Fruit fly (Drosophila melanogaster): ENCODE results near the gene RhoGEF3.
A peak's percentile ranks its signal among the peaks of the same experiment; 100 is the strongest.

Gene RhoGEF3

DNA sequence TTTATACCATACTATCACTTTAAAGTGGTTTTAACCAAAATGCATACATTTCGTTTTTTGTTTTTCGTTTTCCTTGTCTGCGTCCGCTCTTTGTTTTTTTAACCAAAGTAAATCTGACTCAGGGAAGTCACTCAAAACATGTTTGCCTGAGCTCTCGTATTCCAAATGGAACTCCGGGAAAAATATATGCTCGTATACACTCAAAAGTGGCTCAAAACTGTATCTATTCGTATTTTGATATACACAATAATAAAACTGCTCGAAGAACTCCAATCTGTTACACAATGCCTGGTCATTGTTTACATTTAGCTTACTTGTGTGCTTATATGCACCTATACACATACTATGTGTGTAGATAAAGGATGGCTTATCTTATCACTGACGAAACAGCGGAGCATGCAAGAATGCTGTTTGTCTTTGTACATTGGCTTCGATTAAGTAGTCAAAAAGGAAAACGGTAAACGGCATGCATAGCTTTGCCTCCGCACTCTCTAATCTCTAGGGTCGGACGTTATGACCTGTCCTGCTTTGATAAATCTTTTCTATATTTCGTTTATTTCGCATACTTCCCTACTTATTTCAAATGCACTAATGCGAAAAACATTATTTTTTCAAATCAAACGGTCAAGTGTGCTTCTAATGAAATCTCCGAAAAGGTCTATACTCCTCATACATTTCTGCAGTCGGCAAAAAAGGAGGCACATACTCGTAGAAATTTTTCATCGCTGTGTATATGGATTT is 6.3 kb upstream of the RhoGEF3 start, which contains the start of gene miple2 (continued):
- TF ChIP-seq ken (GFP tag; IDR thresholded peaks at IDR 0.05) (0 out of 3 replicates have a peak, but pooled peaks have one; percentile 25), Sry-β (GFP tag; optimal IDR thresholded peaks at IDR 0.05) (peak; percentile 44), CG3726 (GFP tag; IDR thresholded peaks at IDR 0.05) (no peak), CG17186 (GFP tag; optimal IDR thresholded peaks at IDR 0.05) (no peak), CG13424 (tag; optimal IDR thresholded peaks at IDR 0.05) (peak; percentile 53), CG13296 (GFP tag; optimal IDR thresholded peaks at IDR 0.05) (peak; percentile 32), ind (GFP tag; optimal IDR thresholded peaks at IDR 0.05) (peak; percentile 23), mirr (GFP tag; optimal IDR thresholded peaks at IDR 0.05) (peak; percentile 83), CG5245 (GFP tag; optimal IDR thresholded peaks at IDR 0.05) (no peak), Blimp-1 (GFP tag; optimal IDR thresholded peaks at IDR 0.05) (no peak), fd96Cb (tag; optimal IDR thresholded peaks at IDR 0.05) (peak; percentile 20), Abd-B (GFP tag; optimal IDR thresholded peaks at IDR 0.05) (no peak), CG15479 (GFP tag; optimal IDR thresholded peaks at IDR 0.05) (peak; percentile 93), CG7556 (GFP tag; optimal IDR thresholded peaks at IDR 0.05) (peak; percentile 79), CG10565 (GFP tag; optimal IDR thresholded peaks at IDR 0.05) (no peak), CG9437 (GFP tag; optimal IDR thresholded peaks at IDR 0.05) (peak; percentile 38), CG2120 (GFP tag; optimal IDR thresholded peaks at IDR 0.05) (peak; percentile 60), disco-r (GFP tag; optimal IDR thresholded peaks at IDR 0.05) (peak; percentile 40), tap (tag; optimal IDR thresholded peaks at IDR 0.05) (peak; percentile 1), peb (GFP tag; IDR thresholded peaks at IDR 0.05) (no peak), oc (tag; optimal IDR thresholded peaks at IDR 0.05) (peak; percentile 29), CG12071 (GFP tag; optimal IDR thresholded peaks at IDR 0.05) (peak; percentile 13), CG32532 (GFP tag; IDR thresholded peaks at IDR 0.05) (no peak), Oli (tag; optimal IDR thresholded peaks at IDR 0.05) (peak; percentile 55), zfh2 (GFP tag; optimal IDR thresholded peaks at IDR 0.05) (no peak), Bteb2 (GFP tag; optimal IDR thresholded peaks at IDR 0.05) (peak; percentile 38), CG11723 (GFP tag; optimal IDR thresholded peaks at IDR 0.05) (no peak), CG15601 (tag; optimal IDR thresholded peaks at IDR 0.05) (peak; percentile 72), Rfx (GFP tag; IDR thresholded peaks at IDR 0.05) (no peak), CG13624 (GFP tag; optimal IDR thresholded peaks at IDR 0.05) (peak; percentile 27), CG2202 (tag; optimal IDR thresholded peaks at IDR 0.05) (peak; percentile 54), Trl (optimal IDR thresholded peaks at IDR 0.05) (no peak), Trl (GFP tag; optimal IDR thresholded peaks at IDR 0.05) (peak; percentile 49), CG11695 (GFP tag; IDR thresholded peaks at IDR 0.05) (peak; percentile 26; the same call in 1 of the 3 replicates), CG8478 (optimal IDR thresholded peaks at IDR 0.05) (no peak), Dfd (GFP tag; optimal IDR thresholded peaks at IDR 0.05) (no peak), Optix (GFP tag; IDR thresholded peaks at IDR 0.05) (no peak), hb (GFP tag; IDR thresholded peaks at IDR 0.05; ENCODE audit: partially characterized antibody) (no peak), crc (GFP tag; optimal IDR thresholded peaks at IDR 0.05) (peak; percentile 19), Pdp1 (GFP tag; optimal IDR thresholded peaks at IDR 0.05) (peak; percentile 20 to 100), CG8765 (GFP tag; IDR thresholded peaks at IDR 0.05) (no peak), bowl (GFP tag; IDR thresholded peaks at IDR 0.05) (no peak), pnt (GFP tag; optimal IDR thresholded peaks at IDR 0.05) (no peak), Gsc (GFP tag; IDR thresholded peaks at IDR 0.05) (no peak), CG3281 (GFP tag; optimal IDR thresholded peaks at IDR 0.05) (peak; percentile 68), CG15269 (tag; optimal IDR thresholded peaks at IDR 0.05) (peak; percentile 20), CG1832 (GFP tag; optimal IDR thresholded peaks at IDR 0.05) (no peak), CG4854 (GFP tag; optimal IDR thresholded peaks at IDR 0.05) (peak; percentile 30), btn (GFP tag; optimal IDR thresholded peaks at IDR 0.05) (peak; percentile 48), Dek (tag; optimal IDR thresholded peaks at IDR 0.05) (no peak)

Data from whole organism, embryonic.